Worm (Caenorhabditis elegans) whole organism, early embryonic: Measurements from ENCODE around the gene B0496.6.

Experiments
- B0310.2 ChIP-seq: sonication (generic microtip); optimal IDR thresholded peaks from 2 replicates; lab custom pipeline; 2016; ENCODE audit warnings: mild to moderate bottlenecking, missing genetic modification characterization, missing compliant biosample characterization
- F13C5.2 ChIP-seq: sonication (generic microtip); optimal IDR thresholded peaks from 2 replicates; lab custom pipeline; 2017; ENCODE audit warnings: mild to moderate bottlenecking, missing genetic modification characterization, inconsistent platforms, missing compliant biosample characterization
- aly-1 ChIP-seq: sonication (generic microtip); optimal IDR thresholded peaks from 2 replicates; lab custom pipeline; 2016; ENCODE audit warnings: missing genetic modification characterization, missing compliant biosample characterization
- ama-1 ChIP-seq: fragments of 150-350 bp; optimal IDR thresholded peaks from 2 replicates; lab custom pipeline; 2014
- ceh-13 ChIP-seq: fragments of 200-800 bp; sonication (Bioruptor generic); optimal IDR thresholded peaks from 2 replicates; lab custom pipeline; 2018; ENCODE audit warnings: mild to moderate bottlenecking, missing genetic modification characterization, missing compliant biosample characterization
- ceh-36 ChIP-seq: sonication (generic microtip); optimal IDR thresholded peaks from 2 replicates; lab custom pipeline; 2016; ENCODE audit warnings: missing genetic modification characterization, inconsistent platforms, missing compliant biosample characterization
- ets-7 ChIP-seq: sonication (generic microtip); optimal IDR thresholded peaks from 2 replicates; lab custom pipeline; 2016; ENCODE audit warnings: missing genotype, missing genetic modification characterization, missing compliant biosample characterization
- flt-1 ChIP-seq: fragments of 200-800 bp; sonication (Bioruptor generic); IDR thresholded peaks from 2 replicates; pipeline ENCODE4 v1.3.6; 2022; ENCODE audit warnings: missing genetic modification characterization, missing compliant biosample characterization
- hmbx-1 ChIP-seq: sonication (generic microtip); optimal IDR thresholded peaks from 2 replicates; lab custom pipeline; 2016; ENCODE audit warnings: mild to moderate bottlenecking, missing genetic modification characterization, missing compliant biosample characterization
- hmg-4 ChIP-seq: fragments of 200-800 bp; sonication (Bioruptor generic); optimal IDR thresholded peaks from 2 replicates; lab custom pipeline; 2018; ENCODE audit warnings: mild to moderate bottlenecking, missing genetic modification characterization, missing compliant biosample characterization
- hnd-1 ChIP-seq: sonication (generic microtip); optimal IDR thresholded peaks from 2 replicates; lab custom pipeline; 2016; ENCODE audit warnings: missing genetic modification characterization, missing compliant biosample characterization
- pes-1 ChIP-seq: fragments of 200-800 bp; sonication (Bioruptor generic); IDR thresholded peaks from 2 replicates; pipeline ENCODE4 v1.3.6; 2022; ENCODE audit warnings: missing genetic modification reagents, missing genetic modification characterization, missing compliant biosample characterization
- scrt-1 ChIP-seq: fragments of 200-800 bp; sonication (Bioruptor generic); IDR thresholded peaks from 2 replicates; pipeline ENCODE4 v1.3.6; 2022; ENCODE audit warnings: missing genetic modification characterization, missing compliant biosample characterization
- sea-1 ChIP-seq: fragments of 200-800 bp; sonication (Bioruptor generic); conservative IDR thresholded peaks from 2 replicates; pipeline ENCODE4 v1.3.6; 2022; ENCODE audit warnings: missing genetic modification characterization, missing compliant biosample characterization
- tbx-11 ChIP-seq: fragments of 200-800 bp; sonication (Bioruptor generic); IDR thresholded peaks from 2 replicates; pipeline ENCODE4 v1.3.6; 2022; ENCODE audit warnings: missing genetic modification characterization, missing compliant biosample characterization
- tbx-37 ChIP-seq: fragments of 200-800 bp; sonication (Bioruptor generic); conservative IDR thresholded peaks from 2 replicates; pipeline ENCODE4 v1.3.6; 2022; ENCODE audit warnings: missing genetic modification reagents, missing genetic modification characterization, missing compliant biosample characterization
- tra-4 ChIP-seq: sonication (generic microtip); optimal IDR thresholded peaks from 2 replicates; lab custom pipeline; 2017; ENCODE audit warnings: missing genetic modification characterization, missing compliant biosample characterization

The B0496.6 gene

ce11 chrIV:7406690-7407089 lies 12.2 kb upstream of the B0496.6 start:
- no peak for TF ChIP-seq tbx-11
- TF ChIP-seq ama-1 (lab: Kevin White, UChicago), result no peak
- TF ChIP-seq pes-1 (GFP tag; lab: Robert Waterston, UW), result no peak

- TF ChIP-seq B0310.2 (tag; lab: Kevin White, UChicago) (no peak), pes-1 (GFP tag; lab: Robert Waterston, UW) (no peak), aly-1 (tag; lab: Kevin White, UChicago) (no peak), hnd-1 (no peak), hmg-4 (GFP tag; lab: Kevin White, UChicago) (no peak), ceh-13 (GFP tag; lab: Kevin White, UChicago) (no peak), tbx-37 (no peak), ceh-36 (tag; lab: Kevin White, UChicago) (no peak), tra-4 (tag; lab: Kevin White, UChicago) (no peak), F13C5.2 (no peak), sea-1 (GFP tag; lab: Robert Waterston, UW) (no peak), tbx-11 (no peak), scrt-1 (no peak), ets-7 (tag; lab: Kevin White, UChicago) (no peak), flt-1 (GFP tag; lab: Robert Waterston, UW) (no peak), ama-1 (lab: Kevin White, UChicago) (no peak), hmbx-1 (tag; lab: Kevin White, UChicago) (no peak)
Measured at ce11 chrIV:7407301-7407700, 11.6 kb upstream of the B0496.6 start.

- TF ChIP-seq pes-1 (GFP tag; lab: Robert Waterston, UW), result no peak
- no peak for TF ChIP-seq tra-4 (tag; lab: Kevin White, UChicago)
- no peak for TF ChIP-seq flt-1 (GFP tag; lab: Robert Waterston, UW)
- TF ChIP-seq aly-1 (tag; lab: Kevin White, UChicago), result no peak
- TF ChIP-seq ets-7 (tag; lab: Kevin White, UChicago), result no peak
- no peak for TF ChIP-seq tbx-11
Measured at ce11 chrIV:7413573-7413972, 5.3 kb upstream of the B0496.6 start.

ce11 chrIV:7414163-7414562 lies 4.8 kb upstream of the B0496.6 start:
- TF ChIP-seq F13C5.2 (no peak), hmbx-1 (tag; lab: Kevin White, UChicago) (no peak), B0310.2 (tag; lab: Kevin White, UChicago) (no peak), pes-1 (GFP tag; lab: Robert Waterston, UW) (no peak), ceh-36 (tag; lab: Kevin White, UChicago) (no peak), hnd-1 (no peak), ama-1 (lab: Kevin White, UChicago) (no peak), tra-4 (tag; lab: Kevin White, UChicago) (no peak), hmg-4 (GFP tag; lab: Kevin White, UChicago) (no peak)

ce11 chrIV:7420913-7421312 lies 2.0 kb downstream of the B0496.6 start, which contains the start of gene srtx-1:
Gene srtx-1, plus strand, starts transcription at chrIV:7421213.
- TF ChIP-seq ama-1 (lab: Kevin White, UChicago) (no peak), tbx-11 (no peak), hmg-4 (GFP tag; lab: Kevin White, UChicago) (no peak), sea-1 (GFP tag; lab: Robert Waterston, UW) (no peak), hnd-1 (no peak), F13C5.2 (no peak), ceh-36 (tag; lab: Kevin White, UChicago) (no peak), tra-4 (tag; lab: Kevin White, UChicago) (no peak), pes-1 (GFP tag; lab: Robert Waterston, UW) (no peak), scrt-1 (no peak), hmbx-1 (tag; lab: Kevin White, UChicago) (no peak)

ce11 chrIV:7424198-7424597 lies 5.3 kb downstream of the B0496.6 start, which contains the start of gene unc-82:
Gene unc-82, plus strand, starts transcription at chrIV:7424498.
- TF ChIP-seq tbx-37 (no peak), flt-1 (GFP tag; lab: Robert Waterston, UW) (no peak), pes-1 (GFP tag; lab: Robert Waterston, UW) (no peak), aly-1 (tag; lab: Kevin White, UChicago) (no peak), sea-1 (GFP tag; lab: Robert Waterston, UW) (no peak), hmbx-1 (tag; lab: Kevin White, UChicago) (no peak), B0310.2 (tag; lab: Kevin White, UChicago) (no peak), hnd-1 (no peak), scrt-1 (no peak), ets-7 (tag; lab: Kevin White, UChicago) (no peak), ama-1 (lab: Kevin White, UChicago) (no peak), ceh-13 (GFP tag; lab: Kevin White, UChicago) (no peak), tra-4 (tag; lab: Kevin White, UChicago) (no peak), ceh-36 (tag; lab: Kevin White, UChicago) (no peak), F13C5.2 (no peak), hmg-4 (GFP tag; lab: Kevin White, UChicago) (no peak)

- no peak for TF ChIP-seq hnd-1
- no peak for TF ChIP-seq sea-1 (GFP tag; lab: Robert Waterston, UW)
- no peak for TF ChIP-seq ceh-13 (GFP tag; lab: Kevin White, UChicago)
- no peak for TF ChIP-seq B0310.2 (tag; lab: Kevin White, UChicago)
- no peak for TF ChIP-seq flt-1 (GFP tag; lab: Robert Waterston, UW)
Measured at ce11 chrIV:7426055-7426454, 7.1 kb downstream of the B0496.6 start.

- TF ChIP-seq hmbx-1 (tag; lab: Kevin White, UChicago) (no peak), ets-7 (tag; lab: Kevin White, UChicago) (no peak), tbx-11 (no peak), tbx-37 (no peak), ama-1 (lab: Kevin White, UChicago) (no peak), aly-1 (tag; lab: Kevin White, UChicago) (no peak), ceh-36 (tag; lab: Kevin White, UChicago) (no peak), tra-4 (tag; lab: Kevin White, UChicago) (no peak), hmg-4 (GFP tag; lab: Kevin White, UChicago) (no peak), F13C5.2 (no peak), hnd-1 (no peak), pes-1 (GFP tag; lab: Robert Waterston, UW) (no peak), B0310.2 (tag; lab: Kevin White, UChicago) (no peak), flt-1 (GFP tag; lab: Robert Waterston, UW) (no peak)
Measured at ce11 chrIV:7428347-7428746, 9.4 kb downstream of the B0496.6 start.
